Worm (Caenorhabditis elegans) whole organism, L3 larva: ENCODE measurements around the gene R02D5.10.

Experiments used
- R02D3.7 ChIP-seq: fragments of 150-350 bp; optimal IDR thresholded peaks from 2 replicates; lab custom pipeline; 2014; ENCODE audit warnings: missing biosample characterization, missing genetic modification characterization
- ZK546.5 ChIP-seq: sonication (generic microtip); optimal IDR thresholded peaks from 2 replicates; lab custom pipeline; 2017; ENCODE audit warnings: missing biosample characterization, missing genetic modification characterization
- aly-2 ChIP-seq: fragments of 150-350 bp; optimal IDR thresholded peaks from 2 replicates; lab custom pipeline; 2014; ENCODE audit warnings: missing biosample characterization, missing genetic modification characterization
- ama-1 ChIP-seq: fragments of 150-350 bp; optimal IDR thresholded peaks from 2 replicates; lab custom pipeline; 2018
- ceh-28 ChIP-seq: fragments of 150-350 bp; optimal IDR thresholded peaks from 2 replicates; lab custom pipeline; 2014; ENCODE audit warnings: missing biosample characterization, missing genetic modification reagents, missing genetic modification characterization
- ceh-82 ChIP-seq: fragments of 150-350 bp; optimal IDR thresholded peaks from 2 replicates; lab custom pipeline; 2014; ENCODE audit warnings: missing biosample characterization, missing genetic modification characterization
- ceh-9 ChIP-seq: sonication (generic microtip); optimal IDR thresholded peaks from 2 replicates; lab custom pipeline; 2018; ENCODE audit warnings: missing biosample characterization, missing genetic modification characterization
- egl-27 ChIP-seq: sonication (generic microtip); optimal IDR thresholded peaks from 4 replicates; lab custom pipeline; 2017; ENCODE audit warnings: missing biosample characterization, missing genetic modification reagents, missing genetic modification characterization
- elt-1 ChIP-seq: fragments of 150-350 bp; optimal IDR thresholded peaks from 2 replicates; lab custom pipeline; 2014; ENCODE audit warnings: missing biosample characterization, missing genetic modification characterization
- elt-2 ChIP-seq: sonication (generic microtip); optimal IDR thresholded peaks from 2 replicates; lab custom pipeline; 2016; ENCODE audit warnings: missing genetic modification reagents, mild to moderate bottlenecking, missing genetic modification characterization, missing compliant biosample characterization
- fkh-10 ChIP-seq: sonication (generic microtip); optimal IDR thresholded peaks from 2 replicates; lab custom pipeline; 2017; ENCODE audit warnings: missing biosample characterization, missing genetic modification reagents, missing genetic modification characterization
- fkh-2 ChIP-seq: fragments of 150-350 bp; optimal IDR thresholded peaks from 2 replicates; lab custom pipeline; 2014; ENCODE audit warnings: missing biosample characterization, missing genetic modification reagents, missing genetic modification characterization
- hmg-11 ChIP-seq: sonication (generic microtip); optimal IDR thresholded peaks from 2 replicates; lab custom pipeline; 2016; ENCODE audit warnings: missing genetic modification characterization, missing compliant biosample characterization
- jun-1 ChIP-seq: fragments of 150-350 bp; optimal IDR thresholded peaks from 2 replicates; lab custom pipeline; 2014; ENCODE audit warnings: missing biosample characterization, missing genetic modification reagents, missing genetic modification characterization
- lin-15B ChIP-seq: fragments of 150-350 bp; optimal IDR thresholded peaks from 2 replicates; lab custom pipeline; 2014; ENCODE audit warnings: missing biosample characterization, missing genetic modification characterization
- lsy-12 ChIP-seq: sonication (generic microtip); optimal IDR thresholded peaks from 2 replicates; lab custom pipeline; 2016; ENCODE audit warnings: mild to moderate bottlenecking, missing genetic modification characterization, missing compliant biosample characterization
- mdl-1 ChIP-seq: fragments of 150-350 bp; optimal IDR thresholded peaks from 2 replicates; lab custom pipeline; 2014; ENCODE audit warnings: missing biosample characterization, missing genetic modification characterization
- mml-1 ChIP-seq: fragments of 150-350 bp; sonication (generic microtip); optimal IDR thresholded peaks from 3 replicates; lab custom pipeline; 2014; ENCODE audit warnings: missing biosample characterization, missing genetic modification characterization
- nhr-12 ChIP-seq: fragments of 150-350 bp; optimal IDR thresholded peaks from 2 replicates; lab custom pipeline; 2014; ENCODE audit warnings: missing biosample characterization, missing genetic modification characterization
- nhr-23 ChIP-seq: fragments of 150-350 bp; optimal IDR thresholded peaks from 2 replicates; lab custom pipeline; 2014; ENCODE audit warnings: missing biosample characterization, missing genetic modification reagents, missing genetic modification characterization
- nhr-237 ChIP-seq: fragments of 150-350 bp; optimal IDR thresholded peaks from 2 replicates; lab custom pipeline; 2014; ENCODE audit warnings: missing biosample characterization, missing genetic modification characterization
- nhr-76 ChIP-seq: fragments of 150-350 bp; sonication (generic microtip); optimal IDR thresholded peaks from 5 replicates; lab custom pipeline; 2014; ENCODE audit warnings: missing biosample characterization, missing genetic modification characterization
- nhr-77 ChIP-seq: fragments of 150-350 bp; optimal IDR thresholded peaks from 2 replicates; lab custom pipeline; 2014; ENCODE audit warnings: missing biosample characterization, missing genetic modification characterization
- pha-4 ChIP-seq: fragments of 150-350 bp; optimal IDR thresholded peaks from 2 replicates; lab custom pipeline; 2014; ENCODE audit warnings: missing biosample characterization, missing genetic modification reagents, missing genetic modification characterization
- pqm-1 ChIP-seq: fragments of 150-350 bp; optimal IDR thresholded peaks from 2 replicates; lab custom pipeline; 2017; ENCODE audit warnings: missing biosample characterization, missing genetic modification characterization, inconsistent platforms
- sea-2 ChIP-seq: fragments of 150-350 bp; sonication (generic microtip); optimal IDR thresholded peaks from 4 replicates; lab custom pipeline; 2014; ENCODE audit warnings: missing biosample characterization, missing genetic modification reagents, missing genetic modification characterization
- skn-1 ChIP-seq: fragments of 150-350 bp; optimal IDR thresholded peaks from 2 replicates; lab custom pipeline; 2014; ENCODE audit warnings: missing biosample characterization, missing genetic modification characterization
- tbx-2 ChIP-seq: sonication (generic microtip); optimal IDR thresholded peaks from 2 replicates; lab custom pipeline; 2016; ENCODE audit warnings: mild to moderate bottlenecking, missing genetic modification characterization, missing compliant biosample characterization
- unc-39 ChIP-seq: sonication (generic microtip); optimal IDR thresholded peaks from 4 replicates; lab custom pipeline; 2017; ENCODE audit warnings: missing biosample characterization, missing genetic modification characterization
- unc-62 ChIP-seq: fragments of 150-350 bp; sonication (generic microtip); optimal IDR thresholded peaks from 4 replicates; lab custom pipeline; 2014; ENCODE audit warnings: missing biosample characterization, missing genetic modification reagents, missing genetic modification characterization
- zag-1 ChIP-seq: fragments of 150-350 bp; optimal IDR thresholded peaks from 2 replicates; lab custom pipeline; 2014; ENCODE audit warnings: missing biosample characterization, missing genetic modification characterization
- ztf-11 ChIP-seq: fragments of 150-350 bp; optimal IDR thresholded peaks from 2 replicates; lab custom pipeline; 2014; ENCODE audit warnings: missing biosample characterization, missing genetic modification characterization
- ztf-4 ChIP-seq: fragments of 150-350 bp; optimal IDR thresholded peaks from 2 replicates; lab custom pipeline; 2014; ENCODE audit warnings: missing biosample characterization, missing genetic modification characterization

R02D5.10 gene

ce11 chrV:14456626-14457025 lies 25.5 kb upstream of the R02D5.10 start, which contains the start of gene bmk-1:
TSS of gene bmk-1 (minus strand) at chrV:14456984.
- TF ChIP-seq fkh-10 (GFP tag; lab: Kevin White, UChicago): no peak
- no peak for TF ChIP-seq nhr-237
- TF ChIP-seq nhr-12 (tag; lab: Kevin White, UChicago): no peak
- no peak for TF ChIP-seq skn-1 (tag; lab: Kevin White, UChicago)
- no peak for TF ChIP-seq zag-1
- TF ChIP-seq tbx-2 (tag; lab: Kevin White, UChicago): no peak
- TF ChIP-seq unc-62 (GFP tag; lab: Kevin White, UChicago): no peak
- no peak for TF ChIP-seq sea-2 (GFP tag; lab: Kevin White, UChicago)

ce11 chrV:14457070-14457469 lies 25.0 kb upstream of the R02D5.10 start, which contains the start of gene coh-3:
TSS of gene coh-3 (plus strand) at chrV:14457422.
- TF ChIP-seq ceh-28 (tag; lab: Kevin White, UChicago): no peak
- no peak for TF ChIP-seq aly-2 (tag; lab: Kevin White, UChicago)
- no peak for TF ChIP-seq lin-15B (tag; lab: Kevin White, UChicago)
- no peak for TF ChIP-seq R02D3.7 (tag; lab: Kevin White, UChicago)
- TF ChIP-seq ama-1: no peak
- no peak for TF ChIP-seq unc-62 (GFP tag; lab: Kevin White, UChicago)
- TF ChIP-seq nhr-76 (tag; lab: Kevin White, UChicago): no peak
- TF ChIP-seq sea-2 (GFP tag; lab: Kevin White, UChicago): no peak
- TF ChIP-seq hmg-11 (tag; lab: Kevin White, UChicago): no peak
- no peak for TF ChIP-seq unc-39 (tag; lab: Kevin White, UChicago)
- TF ChIP-seq nhr-237: no peak
- no peak for TF ChIP-seq elt-1 (tag; lab: Kevin White, UChicago)
- TF ChIP-seq egl-27 (tag; lab: Kevin White, UChicago): no peak
- TF ChIP-seq elt-2 (tag; lab: Kevin White, UChicago): no peak
- TF ChIP-seq nhr-77 (tag; lab: Kevin White, UChicago): no peak
- no peak for TF ChIP-seq mdl-1 (tag; lab: Kevin White, UChicago)

- TF ChIP-seq hmg-11 (tag; lab: Kevin White, UChicago) (no peak), lsy-12 (tag; lab: Kevin White, UChicago) (no peak), ZK546.5 (no peak)
- TF ChIP-seq, all 47 proteins: peak for 0
These were observed 22.0 kb upstream of the R02D5.10 start for ce11 chrV:14460122-14460521.

ce11 chrV:14460615-14461102 lies 21.4 kb upstream of the R02D5.10 start, which contains the start of gene F08H9.2:
TSS of gene F08H9.2 (plus strand) at chrV:14460665.
- no peak for TF ChIP-seq hmg-11 (tag; lab: Kevin White, UChicago)
- TF ChIP-seq pha-4 (tag; lab: Kevin White, UChicago): no peak
- no peak for TF ChIP-seq tbx-2 (tag; lab: Kevin White, UChicago)
- no peak for TF ChIP-seq ztf-4 (tag; lab: Kevin White, UChicago)
- TF ChIP-seq ceh-82 (tag; lab: Kevin White, UChicago): no peak
- no peak for TF ChIP-seq skn-1 (tag; lab: Kevin White, UChicago)
- TF ChIP-seq ama-1: no peak
- TF ChIP-seq fkh-10 (GFP tag; lab: Kevin White, UChicago): no peak
- TF ChIP-seq ceh-9 (tag; lab: Kevin White, UChicago): no peak
- TF ChIP-seq jun-1 (tag; lab: Kevin White, UChicago): no peak
- no peak for TF ChIP-seq ZK546.5
- no peak for TF ChIP-seq ztf-11 (tag; lab: Kevin White, UChicago)
- no peak for TF ChIP-seq nhr-77 (tag; lab: Kevin White, UChicago)
- no peak for TF ChIP-seq nhr-23 (tag; lab: Kevin White, UChicago)
- no peak for TF ChIP-seq pqm-1
- TF ChIP-seq fkh-2 (tag; lab: Kevin White, UChicago): no peak
- TF ChIP-seq mml-1: no peak
- TF ChIP-seq lsy-12 (tag; lab: Kevin White, UChicago): no peak

ce11 chrV:14462653-14463052 lies 19.4 kb upstream of the R02D5.10 start:
- TF ChIP-seq pha-4 (tag; lab: Kevin White, UChicago) (peak; percentile 64), fkh-10 (GFP tag; lab: Kevin White, UChicago) (no peak), nhr-237 (no peak)
- TF ChIP-seq, all 47 proteins: peak for 1
